Worm (Caenorhabditis elegans) whole organism, L4 larva: ENCODE data around the gene C16A3.5.
A peak's percentile ranks its signal among the peaks of the same experiment; 100 is the strongest.

ENCODE experiments used
- F26F4.8 ChIP-seq: fragments of 200-800 bp; sonication (Bioruptor generic); conservative IDR thresholded peaks from 2 replicates; pipeline ENCODE4 v1.3.6; 2022; ENCODE audit warnings: missing genetic modification characterization, missing compliant biosample characterization
- F37D6.2 ChIP-seq: sonication (generic microtip); optimal IDR thresholded peaks from 2 replicates; lab custom pipeline; 2016; ENCODE audit warnings: mild to moderate bottlenecking, missing genetic modification characterization, missing compliant biosample characterization
- F49E8.2 ChIP-seq: sonication (generic microtip); optimal IDR thresholded peaks from 2 replicates; lab custom pipeline; 2016; ENCODE audit warnings: missing compliant biosample characterization, mild to moderate bottlenecking, missing genetic modification characterization, borderline replicate concordance
- T26A8.4 ChIP-seq: fragments of 200-800 bp; sonication (Bioruptor generic); IDR thresholded peaks from 2 replicates; pipeline ENCODE4 v1.3.6; 2022; ENCODE audit warnings: missing genetic modification characterization, missing compliant biosample characterization
- Y105C5A.15 ChIP-seq: fragments of 200-800 bp; sonication (Bioruptor generic); IDR thresholded peaks from 2 replicates; pipeline ENCODE4 v1.3.6; 2022; ENCODE audit warnings: missing genetic modification characterization, missing compliant biosample characterization
- ZK337.2 ChIP-seq: fragments of 200-800 bp; sonication (Bioruptor generic); IDR thresholded peaks from 2 replicates; pipeline ENCODE4 v1.3.6; 2022; ENCODE audit warnings: missing genetic modification reagents, missing genetic modification characterization, missing compliant biosample characterization
- aha-1 ChIP-seq: fragments of 150-350 bp; peaks from one replicate; lab custom pipeline; 2014; ENCODE audit warnings: missing biosample characterization, missing genetic modification characterization
- ama-1 ChIP-seq: fragments of 150-350 bp; optimal IDR thresholded peaks from 2 replicates; lab custom pipeline; 2014; ENCODE audit warnings: inconsistent platforms, mixed read lengths
- arid-1 ChIP-seq: fragments of 200-800 bp; sonication (Bioruptor generic); conservative IDR thresholded peaks from 2 replicates; pipeline ENCODE4 v1.3.6; 2022; ENCODE audit warnings: missing genetic modification reagents, missing genetic modification characterization, missing compliant biosample characterization
- ceh-20 ChIP-seq: fragments of 200-800 bp; sonication (Bioruptor generic); IDR thresholded peaks from 2 replicates; pipeline ENCODE4 v1.3.6; 2022; ENCODE audit warnings: missing genetic modification reagents, missing genetic modification characterization, missing compliant biosample characterization
- ceh-28 ChIP-seq: fragments of 150-350 bp; optimal IDR thresholded peaks from 2 replicates; lab custom pipeline; 2014; ENCODE audit warnings: missing biosample characterization, missing genetic modification reagents, missing genetic modification characterization
- ceh-82 ChIP-seq: sonication (generic microtip); optimal IDR thresholded peaks from 2 replicates; lab custom pipeline; 2017; ENCODE audit warnings: missing biosample characterization, missing genetic modification characterization
- daf-16 ChIP-seq, 3 experiments: sonication (generic microtip); optimal IDR thresholded peaks; 2 replicates each; lab custom pipeline; 2016 to 2017; ENCODE audit warnings: missing genetic modification characterization in 3 of 3, missing genetic modification reagents in 3 of 3, mild to moderate bottlenecking in 2 of 3, missing compliant biosample characterization in 2 of 3, missing biosample characterization in 1 of 3, moderate library complexity in 1 of 3
- dmd-6 ChIP-seq: fragments of 200-800 bp; sonication (Bioruptor generic); IDR thresholded peaks from 2 replicates; pipeline ENCODE4 v1.3.6; 2022; ENCODE audit warnings: missing genetic modification reagents, missing genetic modification characterization, missing compliant biosample characterization
- dve-1 ChIP-seq: sonication (generic microtip); optimal IDR thresholded peaks from 2 replicates; lab custom pipeline; 2017; ENCODE audit warnings: antibody characterized with exemption, mild to moderate bottlenecking, missing genetic modification characterization, missing compliant biosample characterization; ENCODE audit not compliant: insufficient read depth
- fkh-10 ChIP-seq: fragments of 150-350 bp; optimal IDR thresholded peaks from 2 replicates; lab custom pipeline; 2014; ENCODE audit warnings: missing biosample characterization, missing genetic modification reagents, missing genetic modification characterization
- fos-1 ChIP-seq: fragments of 150-350 bp; optimal IDR thresholded peaks from 2 replicates; lab custom pipeline; 2014; ENCODE audit warnings: missing biosample characterization, missing genetic modification characterization
- gei-8 ChIP-seq: fragments of 200-800 bp; sonication (Bioruptor generic); optimal IDR thresholded peaks from 2 replicates; lab custom pipeline; 2018; ENCODE audit warnings: mild to moderate bottlenecking, missing genetic modification characterization, missing compliant biosample characterization
- hlh-11 ChIP-seq: fragments of 200-800 bp; sonication (Bioruptor generic); optimal IDR thresholded peaks from 2 replicates; lab custom pipeline; 2018; ENCODE audit warnings: mild to moderate bottlenecking, missing genetic modification characterization, missing compliant biosample characterization
- hlh-30 ChIP-seq: sonication (generic microtip); optimal IDR thresholded peaks from 2 replicates; lab custom pipeline; 2017; ENCODE audit warnings: antibody characterized with exemption, mild to moderate bottlenecking, missing genetic modification characterization, missing compliant biosample characterization; ENCODE audit not compliant: insufficient read depth
- hmg-1.1 ChIP-seq: fragments of 200-800 bp; sonication (Bioruptor generic); IDR thresholded peaks from 2 replicates; pipeline ENCODE4 v1.3.6; 2022; ENCODE audit warnings: missing genetic modification reagents, missing genetic modification characterization, missing compliant biosample characterization
- lim-7 ChIP-seq: fragments of 200-800 bp; sonication (Bioruptor generic); IDR thresholded peaks from 2 replicates; pipeline ENCODE4 v1.3.6; 2022; ENCODE audit warnings: missing genetic modification characterization, missing compliant biosample characterization
- lin-15B ChIP-seq: fragments of 150-350 bp; sonication (generic microtip); optimal IDR thresholded peaks from 3 replicates; lab custom pipeline; 2014; ENCODE audit warnings: missing biosample characterization, missing genetic modification characterization
- lin-38 ChIP-seq: fragments of 200-800 bp; sonication (Bioruptor generic); IDR thresholded peaks from 2 replicates; pipeline ENCODE4 v1.3.6; 2022; ENCODE audit warnings: missing genetic modification reagents, missing genetic modification characterization, missing compliant biosample characterization
- lin-39 ChIP-seq: fragments of 150-350 bp; optimal IDR thresholded peaks from 2 replicates; lab custom pipeline; 2014; ENCODE audit warnings: missing biosample characterization, missing genetic modification reagents, missing genetic modification characterization
- mdl-1 ChIP-seq, 2 experiments: fragments of 150-350 bp in 1 of 2; sonication (generic microtip) in 1 of 2; optimal IDR thresholded peaks; 2 replicates each; lab custom pipeline; 2014 to 2017; ENCODE audit warnings: missing biosample characterization in 2 of 2, missing genetic modification characterization in 2 of 2
- mdt-29 ChIP-seq: fragments of 200-800 bp; sonication (Bioruptor generic); IDR thresholded peaks from 2 replicates; pipeline ENCODE4 v1.3.6; 2022; ENCODE audit warnings: missing genetic modification reagents, missing genetic modification characterization, missing compliant biosample characterization
- mep-1 ChIP-seq: fragments of 150-350 bp; sonication (generic microtip); optimal IDR thresholded peaks from 3 replicates; lab custom pipeline; 2014; ENCODE audit warnings: missing biosample characterization, missing genetic modification characterization
- mes-2 ChIP-seq: sonication (generic microtip); optimal IDR thresholded peaks from 2 replicates; lab custom pipeline; 2016; ENCODE audit warnings: missing genotype, mild to moderate bottlenecking, missing genetic modification characterization, missing compliant biosample characterization; ENCODE audit not compliant: poor library complexity, severe bottlenecking
- mxl-2 ChIP-seq: fragments of 200-800 bp; sonication (Bioruptor generic); conservative IDR thresholded peaks from 2 replicates; pipeline ENCODE4 v1.3.6; 2022; ENCODE audit warnings: missing genetic modification reagents, missing genetic modification characterization, missing compliant biosample characterization
- mxl-3 ChIP-seq: fragments of 200-800 bp; sonication (Bioruptor generic); optimal IDR thresholded peaks from 2 replicates; lab custom pipeline; 2018; ENCODE audit warnings: mild to moderate bottlenecking, missing genetic modification characterization, missing compliant biosample characterization
- nhr-10 ChIP-seq: fragments of 150-350 bp; optimal IDR thresholded peaks from 2 replicates; lab custom pipeline; 2014; ENCODE audit warnings: missing biosample characterization, missing genetic modification characterization
- nhr-102 ChIP-seq: sonication (generic microtip); optimal IDR thresholded peaks from 2 replicates; lab custom pipeline; 2016; ENCODE audit warnings: mild to moderate bottlenecking, missing genetic modification characterization, moderate library complexity, missing compliant biosample characterization
- nhr-28 ChIP-seq: fragments of 150-350 bp; optimal IDR thresholded peaks from 2 replicates; lab custom pipeline; 2014; ENCODE audit warnings: missing biosample characterization, missing genetic modification characterization
- nhr-48 ChIP-seq: sonication (generic microtip); optimal IDR thresholded peaks from 2 replicates; lab custom pipeline; 2016; ENCODE audit warnings: mild to moderate bottlenecking, missing genetic modification characterization, missing compliant biosample characterization
- saeg-2 ChIP-seq: fragments of 200-800 bp; sonication (Bioruptor generic); IDR thresholded peaks from 2 replicates; pipeline ENCODE4 v1.3.6; 2022; ENCODE audit warnings: missing genetic modification reagents, missing genetic modification characterization, missing compliant biosample characterization
- spr-1 ChIP-seq: sonication (generic microtip); optimal IDR thresholded peaks from 2 replicates; lab custom pipeline; 2016; ENCODE audit warnings: mild to moderate bottlenecking, missing genetic modification characterization, missing compliant biosample characterization
- spr-3 ChIP-seq: fragments of 200-800 bp; sonication (Bioruptor generic); optimal IDR thresholded peaks from 2 replicates; lab custom pipeline; 2018; ENCODE audit warnings: mild to moderate bottlenecking, missing genetic modification characterization, missing compliant biosample characterization
- tra-1 ChIP-seq: fragments of 200-800 bp; sonication (Bioruptor generic); IDR thresholded peaks from 2 replicates; pipeline ENCODE4 v1.3.6; 2022; ENCODE audit warnings: missing genetic modification reagents, missing genetic modification characterization, missing compliant biosample characterization
- unc-62 ChIP-seq, 3 experiments: fragments of 150-350 bp in 1 of 3; sonication (generic microtip); optimal IDR thresholded peaks in 2 of 3; peaks in 1 of 3; 1 replicate in 1 of 3; 2 replicates in 2 of 3; lab custom pipeline; 2014 to 2017; ENCODE audit warnings: missing biosample characterization in 3 of 3, missing genetic modification characterization in 3 of 3, missing genetic modification reagents in 3 of 3, missing genotype in 1 of 3
- zfp-3 ChIP-seq: fragments of 200-800 bp; sonication (Bioruptor generic); conservative IDR thresholded peaks from 2 replicates; pipeline ENCODE4 v1.3.6; 2022; ENCODE audit warnings: missing genetic modification reagents, missing genetic modification characterization, missing compliant biosample characterization
- zip-11 ChIP-seq: fragments of 200-800 bp; sonication (Bioruptor generic); IDR thresholded peaks from 2 replicates; pipeline ENCODE4 v1.3.6; 2022; ENCODE audit warnings: missing genetic modification characterization, missing compliant biosample characterization

C16A3.5 gene

ce11 chrIII:6415306-6415973 lies 34.9 kb downstream of the C16A3.5 start, which contains the start of gene nas-4:
Gene nas-4, minus strand, starts transcription at chrIII:6415656.
- peak; percentile 19; the same call in 1 of the 2 replicates for TF ChIP-seq dmd-6 (GFP tag; lab: Robert Waterston, UW)
- no peak for TF ChIP-seq tra-1 (GFP tag; lab: Robert Waterston, UW)
- TF ChIP-seq ceh-28 (tag; lab: Kevin White, UChicago), result no peak
- TF ChIP-seq hlh-11 (tag; lab: Kevin White, UChicago), result peak; percentile 13
- no peak for TF ChIP-seq F26F4.8 (GFP tag; lab: Robert Waterston, UW)
- peak; percentile 28 for TF ChIP-seq fos-1 (tag; lab: Kevin White, UChicago)
- TF ChIP-seq mep-1 (tag; lab: Kevin White, UChicago), result peak; percentile 71
- TF ChIP-seq spr-1 (tag; lab: Kevin White, UChicago), result peak; percentile 40
- TF ChIP-seq lim-7 (GFP tag; lab: Robert Waterston, UW), result 0 out of 2 replicates have a peak, but pooled peaks have one; percentile 36
- peak; percentile 32 for TF ChIP-seq dve-1 (tag; lab: Kevin White, UChicago)
- TF ChIP-seq lin-15B (tag; lab: Kevin White, UChicago), result no peak
- peak; percentile 77 for TF ChIP-seq ama-1 (lab: Kevin White, UChicago)
- TF ChIP-seq hmg-1.1 (GFP tag; lab: Robert Waterston, UW), result peak; percentile 43; the same call in 1 of the 2 replicates
- peak; percentile 41 for TF ChIP-seq nhr-48 (tag; lab: Kevin White, UChicago)
- TF ChIP-seq ceh-20 (GFP tag; lab: Robert Waterston, UW), result no peak
- peak; percentile 41 for TF ChIP-seq mes-2
- TF ChIP-seq mdt-29 (GFP tag; lab: Robert Waterston, UW), result peak; percentile 35; the same call in 1 of the 2 replicates
- TF ChIP-seq arid-1, result 0 out of 2 replicates have a peak, but pooled peaks have one; percentile 18
- no peak; the same call in 1 of the 2 replicates for TF ChIP-seq zfp-3 (GFP tag; lab: Robert Waterston, UW)
- no peak for TF ChIP-seq T26A8.4
- TF ChIP-seq gei-8 (GFP tag; lab: Kevin White, UChicago), result peak; percentile 0
- no peak for TF ChIP-seq spr-3 (GFP tag; lab: Kevin White, UChicago)
- TF ChIP-seq lin-38 (GFP tag; lab: Robert Waterston, UW), result peak; percentile 24; the same call in 1 of the 2 replicates
- peak; percentile 67 for TF ChIP-seq nhr-102 (tag; lab: Kevin White, UChicago)
- TF ChIP-seq saeg-2, result no peak
- peak in 1 of 2 experiments; percentile 56 for TF ChIP-seq unc-62 (GFP tag; optimal IDR thresholded peaks at IDR 0.05 in 1 of 2; lab: Kevin White, UChicago)
- TF ChIP-seq unc-62 (tag; optimal IDR thresholded peaks at IDR 0.05; lab: Kevin White, UChicago), result no peak
- TF ChIP-seq nhr-10, result peak; percentile 70

- peak; percentile 6 for TF ChIP-seq mxl-3 (GFP tag; lab: Kevin White, UChicago)
- TF ChIP-seq ceh-82 (tag; lab: Kevin White, UChicago), result no peak
- no peak for TF ChIP-seq lin-39 (tag; lab: Kevin White, UChicago)
- peak; percentile 40 for TF ChIP-seq aha-1 (tag; lab: Kevin White, UChicago)
- TF ChIP-seq mxl-2, result no peak
- TF ChIP-seq, all 104 proteins: peak for 2
Observed at ce11 chrIII:6418254-6418653, 37.7 kb downstream of the C16A3.5 start.

ce11 chrIII:6419409-6419944 lies 38.9 kb downstream of the C16A3.5 start, which contains the start of gene atgl-1:
Gene atgl-1, minus strand, starts transcription at chrIII:6419459.
- TF ChIP-seq fkh-10 (GFP tag; lab: Kevin White, UChicago) (no peak), F37D6.2 (tag; lab: Kevin White, UChicago) (no peak), mxl-3 (GFP tag; lab: Kevin White, UChicago) (peak; percentile 35), mdl-1 (tag; optimal IDR thresholded peaks at IDR 0.05; lab: Kevin White, UChicago) (peak in 1 of 2 experiments; percentile 38), mxl-2 (no peak), hlh-11 (tag; lab: Kevin White, UChicago) (peak; percentile 52), Y105C5A.15 (GFP tag; lab: Robert Waterston, UW) (no peak), dmd-6 (GFP tag; lab: Robert Waterston, UW) (peak; percentile 32; the same call in 1 of the 2 replicates), lin-39 (tag; lab: Kevin White, UChicago) (no peak), nhr-48 (tag; lab: Kevin White, UChicago) (peak; percentile 8), daf-16 (GFP tag; optimal IDR thresholded peaks at IDR 0.05; lab: Kevin White, UChicago) (no peak), daf-16 (tag; optimal IDR thresholded peaks at IDR 0.05; lab: Kevin White, UChicago) (peak; percentile 15), ZK337.2 (GFP tag; lab: Robert Waterston, UW) (no peak), mes-2 (no peak), dve-1 (tag; lab: Kevin White, UChicago) (peak; percentile 1), nhr-28 (peak; percentile 69), F49E8.2 (tag; lab: Kevin White, UChicago) (no peak), hlh-30 (tag; lab: Kevin White, UChicago) (peak; percentile 43), zip-11 (no peak)
- TF ChIP-seq, all 104 proteins: peak for 9
